Fruit fly (Drosophila melanogaster): ENCODE data around the gene cdi.

dm6 chr3R:19015423-19015810 lies 78.7 kb downstream of the cdi start:
- TF ChIP-seq CG8478 (optimal IDR thresholded peaks at IDR 0.05), result no peak
- no peak for TF ChIP-seq CTCF (optimal IDR thresholded peaks at IDR 0.05)
